Fruit fly (Drosophila melanogaster) whole organism, pupa: Measurements from ENCODE around the gene CG42676.

ENCODE experiments used
- CG12605 ChIP-seq: fragments of 200-800 bp; sonication (Bioruptor generic); IDR thresholded peaks from 2 replicates; pipeline ENCODE4 v1.3.6; 2022; ENCODE audit warnings: missing biosample characterization, missing genetic modification characterization
- CG4496 ChIP-seq: fragments of 200-800 bp; sonication (Bioruptor generic); IDR thresholded peaks from 3 replicates; pipeline ENCODE4 v1.3.6; 2022; ENCODE audit warnings: missing biosample characterization, missing genetic modification characterization
- CG8159 ChIP-seq: fragments of 200-800 bp; sonication (Bioruptor generic); optimal IDR thresholded peaks from 3 replicates; lab custom pipeline; 2018; ENCODE audit warnings: missing biosample characterization, mild to moderate bottlenecking, missing genetic modification characterization, moderate library complexity
- D1 ChIP-seq: fragments of 200-800 bp; sonication (Bioruptor generic); optimal IDR thresholded peaks from 2 replicates; lab custom pipeline; 2018; ENCODE audit warnings: missing biosample characterization, mild to moderate bottlenecking, missing genetic modification characterization, moderate library complexity
- EcR ChIP-seq: fragments of 200-800 bp; sonication (Bioruptor generic); optimal IDR thresholded peaks from 3 replicates; lab custom pipeline; 2019; ENCODE audit warnings: missing biosample characterization, missing genetic modification characterization, mild to moderate bottlenecking, moderate library complexity, missing genetic modification reagents
- Pif1A ChIP-seq: fragments of 200-800 bp; sonication (Bioruptor generic); optimal IDR thresholded peaks from 3 replicates; lab custom pipeline; 2016; ENCODE audit warnings: missing biosample characterization, missing genetic modification characterization

DNA sequence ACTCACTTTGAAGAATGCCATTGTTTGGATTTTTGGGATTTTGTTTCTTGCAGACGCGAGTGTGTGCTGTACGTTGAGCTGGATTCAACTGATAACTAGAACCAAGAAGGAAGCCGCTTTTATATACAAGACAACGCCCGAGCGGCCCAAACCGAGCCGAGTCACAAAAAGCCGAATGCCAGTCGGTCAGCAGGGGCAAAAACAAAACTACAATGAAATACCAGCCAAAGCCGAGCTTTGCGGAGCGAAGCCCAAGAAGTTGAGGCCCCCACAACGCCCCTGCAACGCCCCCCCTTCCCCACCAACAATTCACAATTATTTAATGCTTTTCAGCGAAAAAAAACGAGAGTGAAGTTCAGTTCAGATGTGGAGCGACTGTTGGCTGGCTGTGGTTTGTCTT lies 39.1 kb downstream of the CG42676 start, which contains the start of gene Cpr62Bc:
- TF ChIP-seq CG8159 (tag; lab: Kevin White, UChicago) (no peak), CG4496 (GFP tag; lab: Robert Waterston, UW) (no peak), EcR (GFP tag; lab: Kevin White, UChicago) (no peak), D1 (tag; lab: Kevin White, UChicago) (no peak), Pif1A (no peak), CG12605 (GFP tag; lab: Robert Waterston, UW) (no peak)
